Fruit fly (Drosophila melanogaster): ENCODE measurements around the gene Remo.

dm6 chrX:13272676-13273233 lies 15.1 kb upstream of the Remo start:
- TF ChIP-seq achi (GFP tag; optimal IDR thresholded peaks at IDR 0.05) (peak; percentile 16), CG10631 (GFP tag; optimal IDR thresholded peaks at IDR 0.05) (no peak), Hr39 (GFP tag; optimal IDR thresholded peaks at IDR 0.05) (no peak), Blimp-1 (GFP tag; optimal IDR thresholded peaks at IDR 0.05) (no peak), fd59A (GFP tag; optimal IDR thresholded peaks at IDR 0.05) (no peak), Ets96B (tag; optimal IDR thresholded peaks at IDR 0.05) (no peak), fkh (GFP tag; optimal IDR thresholded peaks at IDR 0.05) (no peak), CG8119 (GFP tag; IDR thresholded peaks at IDR 0.05) (peak; percentile 20; the same call in 1 of the 3 replicates), CG10669 (GFP tag; optimal IDR thresholded peaks at IDR 0.05) (no peak)
